Worm (Caenorhabditis elegans) whole organism, young adult: Measurements from ENCODE around the gene srt-34.

ENCODE experiments used
- B0261.1 ChIP-seq: sonication (generic microtip); optimal IDR thresholded peaks from 2 replicates; lab custom pipeline; 2016; ENCODE audit warnings: mild to moderate bottlenecking, missing genetic modification characterization, moderate library complexity, missing compliant biosample characterization
- C06A6.2 ChIP-seq: fragments of 200-800 bp; sonication (Bioruptor generic); conservative IDR thresholded peaks from 2 replicates; pipeline ENCODE4 v1.3.6; 2022; ENCODE audit warnings: missing genetic modification characterization, missing compliant biosample characterization
- C17E4.6 ChIP-seq: fragments of 200-800 bp; sonication (Bioruptor generic); IDR thresholded peaks from 2 replicates; pipeline ENCODE4 v1.3.6; 2022; ENCODE audit warnings: missing genetic modification reagents, missing genetic modification characterization, missing compliant biosample characterization
- F33H1.4 ChIP-seq: fragments of 200-800 bp; sonication (Bioruptor generic); IDR thresholded peaks from 2 replicates; pipeline ENCODE4 v1.3.6; 2022; ENCODE audit warnings: missing genetic modification reagents, missing genetic modification characterization, missing compliant biosample characterization
- F49E8.2 ChIP-seq: sonication (generic microtip); optimal IDR thresholded peaks from 3 replicates; lab custom pipeline; 2017; ENCODE audit warnings: missing genetic modification characterization, mild to moderate bottlenecking, missing compliant biosample characterization, antibody characterized with exemption, moderate library complexity; ENCODE audit not compliant: insufficient read depth
- F57A8.1 ChIP-seq: fragments of 200-800 bp; sonication (Bioruptor generic); optimal IDR thresholded peaks from 2 replicates; lab custom pipeline; 2018; ENCODE audit warnings: mild to moderate bottlenecking, missing genetic modification characterization, moderate library complexity, missing compliant biosample characterization
- F57C9.4 ChIP-seq: sonication (generic microtip); optimal IDR thresholded peaks from 2 replicates; lab custom pipeline; 2017; ENCODE audit warnings: mild to moderate bottlenecking, missing genetic modification characterization, missing compliant biosample characterization
- Y53G8AR.9 ChIP-seq: fragments of 200-800 bp; sonication (Bioruptor generic); conservative IDR thresholded peaks from 2 replicates; pipeline ENCODE4 v1.3.6; 2022; ENCODE audit warnings: missing genetic modification reagents, missing genetic modification characterization, missing compliant biosample characterization
- Y67H2A.10 ChIP-seq: fragments of 200-800 bp; sonication (Bioruptor generic); conservative IDR thresholded peaks from 2 replicates; pipeline ENCODE4 v1.3.6; 2022; ENCODE audit warnings: missing genetic modification reagents, missing genetic modification characterization, missing compliant biosample characterization
- aptf-2 ChIP-seq: fragments of 200-800 bp; sonication (Bioruptor generic); conservative IDR thresholded peaks from 2 replicates; pipeline ENCODE4 v1.3.6; 2022; ENCODE audit warnings: missing genetic modification reagents, missing genetic modification characterization, missing compliant biosample characterization
- athp-1 ChIP-seq: sonication (generic microtip); optimal IDR thresholded peaks from 2 replicates; lab custom pipeline; 2017; ENCODE audit warnings: mild to moderate bottlenecking, missing genetic modification characterization, missing compliant biosample characterization
- attf-5 ChIP-seq: fragments of 200-800 bp; sonication (Bioruptor generic); optimal IDR thresholded peaks from 2 replicates; lab custom pipeline; 2018; ENCODE audit warnings: mild to moderate bottlenecking, missing genetic modification characterization, missing compliant biosample characterization
- cebp-1 ChIP-seq, 2 experiments: fragments of 200-800 bp in 1 of 2; sonication (Bioruptor generic) in 1 of 2; sonication (generic microtip) in 1 of 2; IDR thresholded peaks in 1 of 2; optimal IDR thresholded peaks in 1 of 2; 2 replicates each; pipeline versions ENCODE4 v1.3.6 to Lab custom; 2017 to 2022; ENCODE audit warnings: missing compliant biosample characterization in 2 of 2, missing genetic modification characterization in 2 of 2, mild to moderate bottlenecking in 1 of 2, missing genetic modification reagents in 1 of 2, moderate library complexity in 1 of 2
- die-1 ChIP-seq: sonication (generic microtip); optimal IDR thresholded peaks from 2 replicates; lab custom pipeline; 2016; ENCODE audit warnings: missing genotype, mild to moderate bottlenecking, missing genetic modification characterization, missing compliant biosample characterization
- dpff-1 ChIP-seq: sonication (generic microtip); optimal IDR thresholded peaks from 2 replicates; lab custom pipeline; 2017; ENCODE audit warnings: mild to moderate bottlenecking, missing genetic modification characterization, missing compliant biosample characterization
- dpl-1 ChIP-seq: fragments of 150-350 bp; optimal IDR thresholded peaks from 2 replicates; lab custom pipeline; 2014; ENCODE audit warnings: missing biosample characterization, missing genetic modification reagents, missing genetic modification characterization
- egl-44 ChIP-seq: fragments of 200-800 bp; sonication (Bioruptor generic); IDR thresholded peaks from 2 replicates; pipeline ENCODE4 v1.3.6; 2022; ENCODE audit warnings: missing genetic modification reagents, missing genetic modification characterization, missing compliant biosample characterization
- hlh-26 ChIP-seq: fragments of 200-800 bp; sonication (Bioruptor generic); conservative IDR thresholded peaks from 2 replicates; pipeline ENCODE4 v1.3.6; 2022; ENCODE audit warnings: missing genetic modification reagents, missing genetic modification characterization, missing compliant biosample characterization
- hmg-1.2 ChIP-seq: fragments of 200-800 bp; sonication (Bioruptor generic); IDR thresholded peaks from 2 replicates; pipeline ENCODE4 v1.3.6; 2022; ENCODE audit warnings: missing genetic modification reagents, missing genetic modification characterization, missing compliant biosample characterization
- hsf-1 ChIP-seq: fragments of 200-800 bp; sonication (Bioruptor generic); IDR thresholded peaks from 2 replicates; pipeline ENCODE4 v1.3.6; 2022; ENCODE audit warnings: missing genetic modification reagents, missing genetic modification characterization, missing compliant biosample characterization
- let-526 ChIP-seq: fragments of 200-800 bp; sonication (Bioruptor generic); IDR thresholded peaks from 2 replicates; pipeline ENCODE4 v1.3.6; 2022; ENCODE audit warnings: missing genetic modification reagents, missing genetic modification characterization, missing compliant biosample characterization
- let-607 ChIP-seq, 2 experiments: fragments of 200-800 bp in 1 of 2; sonication (Bioruptor generic) in 1 of 2; sonication (generic microtip) in 1 of 2; optimal IDR thresholded peaks; 2 replicates each; lab custom pipeline; 2016 to 2018; ENCODE audit warnings: mild to moderate bottlenecking in 2 of 2, missing compliant biosample characterization in 2 of 2, missing genetic modification characterization in 2 of 2, moderate library complexity in 2 of 2, missing genotype in 1 of 2
- lir-1 ChIP-seq: fragments of 200-800 bp; sonication (Bioruptor generic); conservative IDR thresholded peaks from 2 replicates; pipeline ENCODE4 v1.3.6; 2022; ENCODE audit warnings: missing genetic modification reagents, missing genetic modification characterization, missing compliant biosample characterization
- lsl-1 ChIP-seq: fragments of 200-800 bp; sonication (Bioruptor generic); optimal IDR thresholded peaks from 2 replicates; lab custom pipeline; 2018; ENCODE audit warnings: mild to moderate bottlenecking, missing genetic modification characterization, moderate library complexity, missing compliant biosample characterization
- madf-3 ChIP-seq: fragments of 200-800 bp; sonication (Bioruptor generic); IDR thresholded peaks from 2 replicates; pipeline ENCODE4 v1.3.6; 2022; ENCODE audit warnings: missing genetic modification reagents, missing genetic modification characterization, missing compliant biosample characterization
- nfyb-1 ChIP-seq: fragments of 200-800 bp; sonication (Bioruptor generic); IDR thresholded peaks from 2 replicates; pipeline ENCODE4 v1.3.6; 2022; ENCODE audit warnings: missing genetic modification reagents, missing genetic modification characterization, missing compliant biosample characterization
- nhr-120 ChIP-seq: fragments of 200-800 bp; sonication (Bioruptor generic); IDR thresholded peaks from 2 replicates; pipeline ENCODE4 v1.3.6; 2022; ENCODE audit warnings: missing genetic modification characterization, missing compliant biosample characterization
- pbrm-1 ChIP-seq: fragments of 200-800 bp; sonication (Bioruptor generic); IDR thresholded peaks from 2 replicates; pipeline ENCODE4 v1.3.6; 2022; ENCODE audit warnings: missing genetic modification reagents, missing genetic modification characterization, missing compliant biosample characterization
- repo-1 ChIP-seq: sonication (generic microtip); optimal IDR thresholded peaks from 2 replicates; lab custom pipeline; 2017; ENCODE audit warnings: mild to moderate bottlenecking, missing genetic modification characterization, missing compliant biosample characterization
- sea-2 ChIP-seq: fragments of 200-800 bp; sonication (Bioruptor generic); IDR thresholded peaks from 2 replicates; pipeline ENCODE4 v1.3.6; 2022; ENCODE audit warnings: missing genetic modification characterization, missing compliant biosample characterization
- snpc-1.1 ChIP-seq: sonication (generic microtip); optimal IDR thresholded peaks from 2 replicates; lab custom pipeline; 2017; ENCODE audit warnings: missing genetic modification characterization, mild to moderate bottlenecking, missing compliant biosample characterization, antibody characterized with exemption, moderate library complexity, missing genotype, missing genetic modification reagents; ENCODE audit not compliant: insufficient read depth
- snpc-1.3 ChIP-seq: sonication (generic microtip); optimal IDR thresholded peaks from 2 replicates; lab custom pipeline; 2017; ENCODE audit warnings: missing genetic modification characterization, mild to moderate bottlenecking, missing compliant biosample characterization, antibody characterized with exemption, moderate library complexity, missing genotype, missing genetic modification reagents; ENCODE audit not compliant: insufficient read depth
- snpc-4 ChIP-seq, 5 experiments: fragments of 150-350 bp in 1 of 5; sonication (generic microtip) in 4 of 5; optimal IDR thresholded peaks; 2 replicates each; lab custom pipeline; 2014 to 2018; ENCODE audit warnings: missing genetic modification characterization in 5 of 5, missing biosample characterization in 3 of 5, antibody characterized with exemption in 2 of 5, mild to moderate bottlenecking in 2 of 5, missing compliant biosample characterization in 2 of 5, missing genotype in 2 of 5, moderate library complexity in 2 of 5, missing genetic modification reagents in 1 of 5
- tbp1 ChIP-seq: fragments of 200-800 bp; sonication (Bioruptor generic); optimal IDR thresholded peaks from 2 replicates; lab custom pipeline; 2018; ENCODE audit warnings: mild to moderate bottlenecking, missing genetic modification characterization, missing compliant biosample characterization
- xnd-1 ChIP-seq: sonication (generic microtip); optimal IDR thresholded peaks from 2 replicates; lab custom pipeline; 2016; ENCODE audit warnings: missing genotype, missing genetic modification reagents, missing genetic modification characterization, missing compliant biosample characterization
- zfh-2 ChIP-seq: fragments of 200-800 bp; sonication (Bioruptor generic); conservative IDR thresholded peaks from 2 replicates; pipeline ENCODE4 v1.3.6; 2022; ENCODE audit warnings: missing genetic modification reagents, missing genetic modification characterization, missing compliant biosample characterization
- zim-3 ChIP-seq: sonication (generic microtip); optimal IDR thresholded peaks from 2 replicates; lab custom pipeline; 2017; ENCODE audit warnings: mild to moderate bottlenecking, missing genetic modification characterization, moderate library complexity, missing compliant biosample characterization
- ztf-28 ChIP-seq: fragments of 200-800 bp; sonication (Bioruptor generic); IDR thresholded peaks from 2 replicates; pipeline ENCODE4 v1.3.6; 2022; ENCODE audit warnings: missing genetic modification reagents, missing genetic modification characterization, missing compliant biosample characterization

srt-34 gene

ce11 chrV:2830817-2831216, 12.8 kb upstream of the srt-34 start, which contains the start of gene srw-2:
TSS of gene srw-2 (plus strand) at chrV:2830878.
- TF ChIP-seq C17E4.6 (GFP tag; lab: Robert Waterston, UW) (no peak), F57C9.4 (tag; lab: Kevin White, UChicago) (no peak), nhr-120 (GFP tag; lab: Robert Waterston, UW) (no peak), athp-1 (no peak), lir-1 (GFP tag; lab: Robert Waterston, UW) (no peak), C06A6.2 (no peak), Y53G8AR.9 (GFP tag; lab: Robert Waterston, UW) (no peak), let-526 (no peak)
- TF ChIP-seq, all 124 proteins: peak for 0

- TF ChIP-seq hmg-1.2 (peak; percentile 98), lsl-1 (no peak), egl-44 (GFP tag; lab: Robert Waterston, UW) (no peak), Y67H2A.10 (GFP tag; lab: Robert Waterston, UW) (no peak), repo-1 (no peak)
Observed at ce11 chrV:2826815-2827214, 8.8 kb upstream of the srt-34 start, which contains the start of gene T03D3.5. TSS of gene T03D3.5 (minus strand) at chrV:2826835.

- TF ChIP-seq F57C9.4 (tag; lab: Kevin White, UChicago) (no peak), let-607 (tag; optimal IDR thresholded peaks at IDR 0.05; lab: Kevin White, UChicago) (no peak), F57A8.1 (no peak), die-1 (no peak), C06A6.2 (no peak), attf-5 (GFP tag; lab: Kevin White, UChicago) (no peak), sea-2 (GFP tag; lab: Robert Waterston, UW) (no peak), madf-3 (GFP tag; lab: Robert Waterston, UW) (no peak), F49E8.2 (tag; lab: Kevin White, UChicago) (no peak), hsf-1 (GFP tag; lab: Robert Waterston, UW) (no peak), Y67H2A.10 (GFP tag; lab: Robert Waterston, UW) (no peak), egl-44 (GFP tag; lab: Robert Waterston, UW) (no peak), aptf-2 (GFP tag; lab: Robert Waterston, UW) (no peak)
Observed at ce11 chrV:2825978-2826377, 8.0 kb upstream of the srt-34 start.

- TF ChIP-seq zfh-2 (GFP tag; lab: Robert Waterston, UW) = peak; percentile 81
- no peak for TF ChIP-seq attf-5 (GFP tag; lab: Kevin White, UChicago)
- 0 out of 2 replicates have a peak, but pooled peaks have one; percentile 56 for TF ChIP-seq ztf-28 (GFP tag; lab: Robert Waterston, UW)
- TF ChIP-seq nfyb-1 (GFP tag; lab: Robert Waterston, UW) = peak; percentile 53; the same call in 1 of the 2 replicates
- no peak for TF ChIP-seq pbrm-1 (GFP tag; lab: Robert Waterston, UW)
- TF ChIP-seq zim-3 (tag; lab: Kevin White, UChicago) = no peak
- no peak for TF ChIP-seq snpc-4 (GFP tag; optimal IDR thresholded peaks at IDR 0.05; lab: Kevin White, UChicago)
- TF ChIP-seq snpc-4 (tag; optimal IDR thresholded peaks at IDR 0.05; lab: Kevin White, UChicago) = peak in 1 of 4 experiments; percentile 53
- no peak for TF ChIP-seq xnd-1
Observed at ce11 chrV:2821618-2822272, 3.7 kb upstream of the srt-34 start, which contains the start of gene srh-36. TSS of gene srh-36 (minus strand) at chrV:2821668.

- TF ChIP-seq B0261.1 (no peak), dpl-1 (no peak), cebp-1 (GFP tag; IDR thresholded peaks at IDR 0.05; lab: Robert Waterston, UW) (no peak), cebp-1 (tag; optimal IDR thresholded peaks at IDR 0.05; lab: Kevin White, UChicago) (no peak), die-1 (no peak), F33H1.4 (GFP tag; lab: Robert Waterston, UW) (no peak), dpff-1 (no peak), tbp1 (no peak), snpc-1.3 (tag; lab: Kevin White, UChicago) (no peak), madf-3 (GFP tag; lab: Robert Waterston, UW) (no peak), hlh-26 (no peak), snpc-1.1 (no peak), ztf-28 (GFP tag; lab: Robert Waterston, UW) (no peak), Y67H2A.10 (GFP tag; lab: Robert Waterston, UW) (no peak)
Observed at ce11 chrV:2815956-2816355, 2.1 kb downstream of the srt-34 start, which contains the start of gene F54E2.5. TSS of gene F54E2.5 (minus strand) at chrV:2816056.
